Fruit fly (Drosophila melanogaster): ENCODE measurements around the gene Sec71.

Sec71 gene

DNA sequence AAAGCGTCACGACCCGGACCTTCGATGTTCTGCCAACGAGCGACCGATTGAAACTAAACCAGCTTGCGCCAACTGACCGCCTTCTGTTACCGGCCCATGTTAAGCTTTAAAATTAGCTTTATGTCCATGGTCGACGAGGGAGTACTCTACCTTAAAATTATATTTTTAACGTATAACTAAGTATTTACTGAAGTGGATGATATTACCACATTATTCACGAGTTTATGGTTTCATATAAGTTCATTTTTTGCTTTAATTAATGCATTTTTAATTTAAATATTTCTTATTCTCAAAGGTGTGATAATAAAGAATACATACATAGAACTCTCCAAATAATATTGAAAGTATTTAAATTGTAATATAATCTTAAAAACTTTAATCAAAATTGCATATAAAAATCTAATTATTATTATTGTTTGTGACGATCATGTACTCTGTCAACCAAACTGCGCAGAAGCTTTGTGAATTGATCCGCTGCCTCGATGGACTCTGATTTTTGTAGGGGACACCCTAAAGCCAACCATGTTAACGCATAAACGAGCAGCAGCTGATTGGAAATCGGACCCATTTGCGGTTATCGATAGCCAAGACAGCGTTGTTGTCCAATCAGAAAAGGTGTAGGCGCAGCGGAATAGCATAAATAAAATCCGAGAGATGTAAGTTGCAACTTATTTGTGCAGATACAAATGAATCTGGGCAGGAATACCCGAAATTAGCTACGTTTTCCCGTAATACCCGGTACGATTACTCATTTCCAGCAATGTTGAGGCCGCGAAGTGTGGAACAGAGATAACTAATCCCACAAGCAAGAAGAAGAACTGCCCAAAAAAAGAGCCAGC is 13.0 kb upstream of the Sec71 start, which contains the start of the genes CG9008 and p38b (continued):
- TF ChIP-seq Oli (tag; optimal IDR thresholded peaks at IDR 0.05), result peak; percentile 87
- no peak for TF ChIP-seq gt (GFP tag; IDR thresholded peaks at IDR 0.05)
- peak; percentile 85 for TF ChIP-seq NFAT (GFP tag; IDR thresholded peaks at IDR 0.05)
- peak; percentile 75 for TF ChIP-seq CG10431 (GFP tag; optimal IDR thresholded peaks at IDR 0.05)
- TF ChIP-seq sug (tag; optimal IDR thresholded peaks at IDR 0.05), result peak; percentile 88
- peak; percentile 60 to 93 for TF ChIP-seq crp (GFP tag; optimal IDR thresholded peaks at IDR 0.05)
- TF ChIP-seq vnd (GFP tag; IDR thresholded peaks at IDR 0.05; ENCODE audit: partially characterized antibody), result no peak
- TF ChIP-seq jigr1 (GFP tag; IDR thresholded peaks at IDR 0.05), result no peak
- 0 out of 4 replicates have a peak, but pooled peaks have one; percentile 67 for TF ChIP-seq chinmo (GFP tag; IDR thresholded peaks at IDR 0.05; ENCODE audit: partially characterized antibody)
- TF ChIP-seq lbe (GFP tag; optimal IDR thresholded peaks at IDR 0.05), result peak; percentile 52
- peak; percentile 40 for TF ChIP-seq CG1603 (tag; optimal IDR thresholded peaks at IDR 0.05)
- TF ChIP-seq CG6854 (GFP tag; optimal IDR thresholded peaks at IDR 0.05), result peak; percentile 83
- TF ChIP-seq CG4282 (GFP tag; optimal IDR thresholded peaks at IDR 0.05), result no peak
- TF ChIP-seq z (GFP tag; IDR thresholded peaks at IDR 0.05), result no peak
- peak; percentile 62 for TF ChIP-seq CG33557 (GFP tag; optimal IDR thresholded peaks at IDR 0.05)
- 0 out of 3 replicates have a peak, but pooled peaks have one; percentile 43 for TF ChIP-seq otp (GFP tag; IDR thresholded peaks at IDR 0.05)
- TF ChIP-seq CG16779 (GFP tag; IDR thresholded peaks at IDR 0.05), result no peak
- no peak for TF ChIP-seq CG15011 (GFP tag; optimal IDR thresholded peaks at IDR 0.05)
- peak; percentile 73 for TF ChIP-seq CG4820 (GFP tag; optimal IDR thresholded peaks at IDR 0.05)
- no peak for TF ChIP-seq Taf1 (GFP tag; IDR thresholded peaks at IDR 0.05)
- TF ChIP-seq CG31441 (GFP tag; IDR thresholded peaks at IDR 0.05), result peak; percentile 92
- TF ChIP-seq Ssrp (tag; optimal IDR thresholded peaks at IDR 0.05), result peak; percentile 87
- TF ChIP-seq Scr (GFP tag; IDR thresholded peaks at IDR 0.05; ENCODE audit: partially characterized antibody), result peak; percentile 45; the same call in 1 of the 2 replicates
- peak; percentile 4; the same call in 1 of the 3 replicates for TF ChIP-seq ci (GFP tag; IDR thresholded peaks at IDR 0.05)
- no peak for TF ChIP-seq prd (optimal IDR thresholded peaks at IDR 0.05)
- TF ChIP-seq prd (GFP tag; IDR thresholded peaks at IDR 0.05), result peak; percentile 73
- no peak for TF ChIP-seq MTF-1 (GFP tag; optimal IDR thresholded peaks at IDR 0.05; ENCODE audit: borderline replicate concordance)
- TF ChIP-seq lov (optimal IDR thresholded peaks at IDR 0.05), result no peak
- no peak for TF ChIP-seq lov (GFP tag; IDR thresholded peaks at IDR 0.05)
- no peak for TF ChIP-seq Hr39 (optimal IDR thresholded peaks at IDR 0.05)
- peak; percentile 76 for TF ChIP-seq tin (GFP tag; optimal IDR thresholded peaks at IDR 0.05)
- peak; percentile 66 for TF ChIP-seq CG5245 (GFP tag; optimal IDR thresholded peaks at IDR 0.05)
- no peak for TF ChIP-seq sna (GFP tag; IDR thresholded peaks at IDR 0.05; ENCODE audit: partially characterized antibody)
- peak; percentile 59 for TF ChIP-seq nom (GFP tag; optimal IDR thresholded peaks at IDR 0.05)
- peak; percentile 42 for TF ChIP-seq CG8359 (GFP tag; optimal IDR thresholded peaks at IDR 0.05; ENCODE audit: borderline replicate concordance)
- peak; percentile 80 for TF ChIP-seq Sox102F (GFP tag; optimal IDR thresholded peaks at IDR 0.05)
- TF ChIP-seq gfzf (GFP tag; optimal IDR thresholded peaks at IDR 0.05), result peak; percentile 58
- peak; percentile 32; the same call in 1 of the 2 replicates for TF ChIP-seq Ada2b (GFP tag; IDR thresholded peaks at IDR 0.05)
- no peak for TF ChIP-seq tx (GFP tag; optimal IDR thresholded peaks at IDR 0.05)
- peak; percentile 81 for TF ChIP-seq Nf-YB (GFP tag; optimal IDR thresholded peaks at IDR 0.05)
- no peak for TF ChIP-seq pros (GFP tag; optimal IDR thresholded peaks at IDR 0.05)
- peak; percentile 53; the same call in 1 of the 2 replicates for TF ChIP-seq CG32772 (GFP tag; IDR thresholded peaks at IDR 0.05)
- TF ChIP-seq CG14441 (GFP tag; IDR thresholded peaks at IDR 0.05), result peak; percentile 44; the same call in 1 of the 2 replicates
- peak; percentile 65 for TF ChIP-seq CG30020 (tag; optimal IDR thresholded peaks at IDR 0.05)
- peak; percentile 30 for TF ChIP-seq trh (GFP tag; optimal IDR thresholded peaks at IDR 0.05)
- TF ChIP-seq CG15269 (tag; optimal IDR thresholded peaks at IDR 0.05), result peak; percentile 87
- TF ChIP-seq emc (GFP tag; optimal IDR thresholded peaks at IDR 0.05), result no peak
- TF ChIP-seq oc (tag; optimal IDR thresholded peaks at IDR 0.05), result no peak
- peak; percentile 9 for TF ChIP-seq Ets97D (GFP tag; optimal IDR thresholded peaks at IDR 0.05)

All from whole organism, embryonic.